Worm (Caenorhabditis elegans): ENCODE results near the gene C18H9.5.

C18H9.5 gene

DNA sequence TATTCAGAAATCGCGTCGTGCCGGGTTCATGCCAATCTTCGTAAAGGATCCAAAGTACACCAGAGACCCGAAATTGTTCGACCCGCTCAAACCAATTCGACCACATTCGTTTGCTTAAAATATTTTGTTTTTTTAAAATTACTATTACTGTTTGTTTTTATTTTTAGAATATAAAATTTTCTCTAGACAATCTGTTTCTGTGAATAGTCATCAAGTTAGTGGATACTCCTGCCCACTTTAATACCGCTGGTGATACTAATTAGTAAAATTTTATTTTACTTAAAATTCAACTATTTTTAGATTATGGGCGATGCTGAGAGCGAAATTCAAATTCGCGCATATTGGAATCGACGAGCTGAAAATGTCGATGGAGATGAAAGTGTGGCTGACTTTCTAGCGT is 41.2 kb upstream of the C18H9.5 start, which contains the start of gene T14B4.1:
TSS of gene T14B4.1 (plus strand) at position 301 of the 400 bp plus-strand sequence.
- TF ChIP-seq unc-39 (tag; optimal IDR thresholded peaks at IDR 0.05) = no peak
- no peak for TF ChIP-seq cnd-1 (tag; optimal IDR thresholded peaks at IDR 0.05)
- no peak for TF ChIP-seq ceh-39 (tag; optimal IDR thresholded peaks at IDR 0.05)
- no peak for TF ChIP-seq bed-3 (GFP tag; optimal IDR thresholded peaks at IDR 0.05)

DNA sequence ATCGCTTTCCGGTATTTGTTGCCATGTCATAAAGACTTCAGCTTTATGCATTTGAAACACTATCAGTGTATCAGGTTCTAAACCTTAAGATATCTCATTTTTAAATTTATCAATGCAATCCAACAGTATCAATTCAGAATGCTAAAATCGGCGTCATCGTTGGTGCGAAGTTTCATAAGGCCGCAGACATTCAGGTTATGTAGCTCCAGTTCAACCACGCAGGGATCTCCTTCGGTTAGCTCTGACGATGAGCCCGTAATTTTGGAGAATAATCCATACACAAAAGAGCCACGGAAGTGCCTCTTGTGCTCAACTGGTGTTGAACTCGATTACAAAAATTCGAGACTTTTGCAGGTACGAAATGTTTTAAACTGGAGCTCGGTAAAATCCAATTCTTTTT is 40.7 kb upstream of the C18H9.5 start, which contains the start of gene mrps-18.C:
TSS of gene mrps-18.C (plus strand) at position 138 of the 400 bp plus-strand sequence.
- TF ChIP-seq ceh-39 (tag; optimal IDR thresholded peaks at IDR 0.05) = no peak
- TF ChIP-seq sptf-1 (tag; optimal IDR thresholded peaks at IDR 0.05) = no peak
- TF ChIP-seq mls-2 (tag; optimal IDR thresholded peaks at IDR 0.05) = no peak
- no peak for TF ChIP-seq unc-39 (tag; optimal IDR thresholded peaks at IDR 0.05)
- TF ChIP-seq ces-1 (GFP tag; optimal IDR thresholded peaks at IDR 0.05) = no peak
- no peak for TF ChIP-seq mep-1 (tag; optimal IDR thresholded peaks at IDR 0.05)
- no peak for TF ChIP-seq unc-62 (GFP tag; optimal IDR thresholded peaks at IDR 0.05)
- no peak for TF ChIP-seq M03D4.4 (tag; optimal IDR thresholded peaks at IDR 0.05)
- TF ChIP-seq unc-120 (tag; optimal IDR thresholded peaks at IDR 0.05; ENCODE audit: poor library complexity, severe bottlenecking) = no peak
- no peak for TF ChIP-seq nhr-237 (tag; optimal IDR thresholded peaks at IDR 0.05)
- no peak for TF ChIP-seq ham-2 (GFP tag; optimal IDR thresholded peaks at IDR 0.05)
- no peak for TF ChIP-seq nhr-12 (tag; optimal IDR thresholded peaks at IDR 0.05)
- no peak for TF ChIP-seq flh-1 (GFP tag; optimal IDR thresholded peaks at IDR 0.05)
- no peak for TF ChIP-seq mab-5 (tag; optimal IDR thresholded peaks at IDR 0.05)
- no peak for TF ChIP-seq tbx-8 (GFP tag; optimal IDR thresholded peaks at IDR 0.05)
- TF ChIP-seq drap-1 (GFP tag; optimal IDR thresholded peaks at IDR 0.05) = no peak

DNA sequence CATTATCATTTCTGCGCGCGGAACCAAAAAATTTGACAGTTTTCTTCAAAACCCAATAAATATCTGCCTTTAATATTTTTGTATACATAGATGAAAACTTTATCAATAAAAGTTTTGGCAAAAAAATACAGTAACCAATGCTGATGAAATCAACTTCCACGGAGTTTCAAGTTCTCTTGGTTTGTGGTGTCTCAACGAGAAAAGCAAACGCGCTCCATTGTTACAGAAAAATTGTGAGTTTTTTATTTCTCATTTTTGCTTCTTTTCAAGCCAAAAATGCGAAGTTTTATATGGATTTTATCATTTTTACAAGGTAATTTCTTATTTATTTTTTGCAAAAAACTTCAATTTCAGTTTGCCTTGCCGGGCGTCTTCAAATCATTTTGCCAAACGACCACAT is 39.3 kb upstream of the C18H9.5 start, which contains the start of gene T14B4.3:
TSS of gene T14B4.3 (plus strand) at position 264 of the 400 bp plus-strand sequence.
- TF ChIP-seq nhr-237 (tag; optimal IDR thresholded peaks at IDR 0.05) (no peak), lsy-2 (tag; optimal IDR thresholded peaks at IDR 0.05) (peak; percentile 83), bed-3 (GFP tag; optimal IDR thresholded peaks at IDR 0.05) (no peak), flh-1 (GFP tag; optimal IDR thresholded peaks at IDR 0.05) (no peak), lin-32 (GFP tag; optimal IDR thresholded peaks at IDR 0.05) (no peak), pha-4 (tag; optimal IDR thresholded peaks at IDR 0.05) (peak; percentile 34), unc-62 (GFP tag; optimal IDR thresholded peaks at IDR 0.05) (no peak), elt-1 (tag; optimal IDR thresholded peaks at IDR 0.05; ENCODE audit: borderline replicate concordance, insufficient read depth) (no peak), elt-3 (tag; optimal IDR thresholded peaks at IDR 0.05) (no peak), ces-1 (GFP tag; optimal IDR thresholded peaks at IDR 0.05) (peak; percentile 50), cnd-1 (tag; optimal IDR thresholded peaks at IDR 0.05) (no peak), unc-120 (tag; optimal IDR thresholded peaks at IDR 0.05; ENCODE audit: poor library complexity, severe bottlenecking) (no peak), nhr-28 (tag; optimal IDR thresholded peaks at IDR 0.05) (no peak), mep-1 (tag; optimal IDR thresholded peaks at IDR 0.05) (peak; percentile 76), snpc-4 (tag; optimal IDR thresholded peaks at IDR 0.05) (no peak), ceh-39 (tag; optimal IDR thresholded peaks at IDR 0.05) (no peak), hlh-1 (tag; optimal IDR thresholded peaks at IDR 0.05) (no peak), ztf-11 (tag; optimal IDR thresholded peaks at IDR 0.05) (no peak), mab-5 (tag; optimal IDR thresholded peaks at IDR 0.05) (no peak), nhr-76 (tag; optimal IDR thresholded peaks at IDR 0.05) (no peak), drap-1 (GFP tag; optimal IDR thresholded peaks at IDR 0.05) (no peak), sptf-1 (tag; optimal IDR thresholded peaks at IDR 0.05) (peak; percentile 36), nhr-2 (tag; optimal IDR thresholded peaks at IDR 0.05) (no peak)

DNA sequence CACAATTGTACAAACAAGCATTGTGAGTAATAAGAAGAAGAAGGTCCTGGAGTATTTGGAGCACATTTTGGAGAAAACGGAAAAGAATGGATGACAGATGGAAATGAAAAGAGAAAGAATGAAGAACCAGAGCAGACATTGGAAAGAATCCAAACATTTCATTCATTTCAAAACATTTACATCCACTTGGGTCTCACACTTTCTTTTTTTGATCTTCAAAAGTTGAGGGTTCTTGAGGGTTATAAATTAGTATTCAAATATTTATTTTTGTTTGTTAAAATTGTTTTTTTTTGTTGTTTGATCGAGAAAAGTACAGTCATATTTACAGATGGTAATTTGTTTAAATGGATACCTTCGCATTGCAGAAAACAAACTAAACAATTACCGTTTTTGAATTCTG is 38.4 kb upstream of the C18H9.5 start, which contains the start of gene T14B4.9:
TSS of gene T14B4.9 (minus strand) at position 101 of the 400 bp plus-strand sequence.
- TF ChIP-seq unc-39 (tag; optimal IDR thresholded peaks at IDR 0.05) = no peak
- no peak for TF ChIP-seq lin-32 (GFP tag; optimal IDR thresholded peaks at IDR 0.05)
- TF ChIP-seq nhr-76 (tag; optimal IDR thresholded peaks at IDR 0.05) = no peak

DNA sequence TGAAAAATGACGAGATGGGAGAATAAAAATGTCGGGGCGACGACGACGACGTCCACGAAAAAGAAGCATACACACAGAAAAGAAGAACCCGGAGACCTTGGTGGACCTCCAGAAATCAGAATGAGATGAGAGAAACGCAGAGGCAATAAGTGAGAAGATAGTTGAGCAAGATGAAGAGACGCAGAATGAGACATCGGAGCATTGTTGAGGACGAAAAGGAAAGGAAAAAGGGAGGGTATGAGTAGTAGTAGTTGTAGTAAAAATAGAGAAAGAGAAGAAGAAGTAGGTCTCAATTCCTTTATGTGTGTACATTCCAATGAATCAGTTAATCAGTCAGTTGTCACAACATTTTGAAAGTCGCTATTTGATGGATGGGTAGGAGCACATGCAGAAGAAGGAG is 34.0 kb upstream of the C18H9.5 start, which contains the start of gene T14B4.8:
TSS of gene T14B4.8 (minus strand) at position 60 of the 400 bp plus-strand sequence.
- TF ChIP-seq snpc-4 (tag; optimal IDR thresholded peaks at IDR 0.05) (no peak), mep-1 (tag; optimal IDR thresholded peaks at IDR 0.05) (peak; percentile 2), unc-120 (tag; optimal IDR thresholded peaks at IDR 0.05; ENCODE audit: poor library complexity, severe bottlenecking) (peak; percentile 24), mab-5 (tag; optimal IDR thresholded peaks at IDR 0.05) (no peak), sptf-1 (tag; optimal IDR thresholded peaks at IDR 0.05) (peak; percentile 22), unc-62 (GFP tag; optimal IDR thresholded peaks at IDR 0.05) (peak; percentile 31), ces-1 (GFP tag; optimal IDR thresholded peaks at IDR 0.05) (peak; percentile 77)
